Worm (Caenorhabditis elegans): ENCODE measurements around the gene sra-31.

- no peak for TF ChIP-seq ztf-11 (tag; optimal IDR thresholded peaks at IDR 0.05)
- TF ChIP-seq unc-62 (GFP tag; optimal IDR thresholded peaks at IDR 0.05), result no peak
- no peak for TF ChIP-seq ZK546.5 (tag; optimal IDR thresholded peaks at IDR 0.05)
- no peak for TF ChIP-seq fkh-10 (GFP tag; optimal IDR thresholded peaks at IDR 0.05)
- TF ChIP-seq unc-39 (tag; optimal IDR thresholded peaks at IDR 0.05), result no peak
- no peak for TF ChIP-seq ceh-82 (tag; optimal IDR thresholded peaks at IDR 0.05)
- TF ChIP-seq aly-2 (tag; optimal IDR thresholded peaks at IDR 0.05), result no peak
- no peak for TF ChIP-seq nhr-237 (tag; optimal IDR thresholded peaks at IDR 0.05)
- TF ChIP-seq pqm-1 (tag; optimal IDR thresholded peaks at IDR 0.05), result no peak
- TF ChIP-seq nfya-1 (tag; optimal IDR thresholded peaks at IDR 0.05; ENCODE audit: insufficient read depth), result peak; percentile 58
- no peak for TF ChIP-seq fkh-2 (tag; optimal IDR thresholded peaks at IDR 0.05)
These were observed 42.3 kb downstream of the sra-31 start, which contains the start of gene utp-20 for ce11 chrII:6535957-6536424.
